Worm (Caenorhabditis elegans) whole organism, L3 larva: ENCODE results near the gene F55A11.6.

Experiments
- R02D3.7 ChIP-seq: fragments of 150-350 bp; optimal IDR thresholded peaks from 2 replicates; lab custom pipeline; 2014; ENCODE audit warnings: missing biosample characterization, missing genetic modification characterization
- aly-2 ChIP-seq: fragments of 150-350 bp; optimal IDR thresholded peaks from 2 replicates; lab custom pipeline; 2014; ENCODE audit warnings: missing biosample characterization, missing genetic modification characterization
- nfya-1 ChIP-seq: sonication (generic microtip); optimal IDR thresholded peaks from 2 replicates; lab custom pipeline; 2017; ENCODE audit warnings: missing genetic modification characterization, mild to moderate bottlenecking, missing compliant biosample characterization, antibody characterized with exemption, moderate library complexity; ENCODE audit not compliant: insufficient read depth
- nhr-76 ChIP-seq: fragments of 150-350 bp; sonication (generic microtip); optimal IDR thresholded peaks from 5 replicates; lab custom pipeline; 2014; ENCODE audit warnings: missing biosample characterization, missing genetic modification characterization
- pqm-1 ChIP-seq: fragments of 150-350 bp; optimal IDR thresholded peaks from 2 replicates; lab custom pipeline; 2017; ENCODE audit warnings: missing biosample characterization, missing genetic modification characterization, inconsistent platforms
- skn-1 ChIP-seq: fragments of 150-350 bp; optimal IDR thresholded peaks from 2 replicates; lab custom pipeline; 2014; ENCODE audit warnings: missing biosample characterization, missing genetic modification characterization
- tbx-2 ChIP-seq: sonication (generic microtip); optimal IDR thresholded peaks from 2 replicates; lab custom pipeline; 2016; ENCODE audit warnings: mild to moderate bottlenecking, missing genetic modification characterization, missing compliant biosample characterization
- ztf-11 ChIP-seq: fragments of 150-350 bp; optimal IDR thresholded peaks from 2 replicates; lab custom pipeline; 2014; ENCODE audit warnings: missing biosample characterization, missing genetic modification characterization

- peak; percentile 46 for TF ChIP-seq tbx-2 (tag; lab: Kevin White, UChicago)
- TF ChIP-seq aly-2 (tag; lab: Kevin White, UChicago): no peak
- TF ChIP-seq R02D3.7 (tag; lab: Kevin White, UChicago): no peak
- no peak for TF ChIP-seq pqm-1 (tag; lab: Kevin White, UChicago)
- no peak for TF ChIP-seq nfya-1
- TF ChIP-seq skn-1 (tag; lab: Kevin White, UChicago): no peak
- no peak for TF ChIP-seq ztf-11 (tag; lab: Kevin White, UChicago)
- TF ChIP-seq nhr-76 (tag; lab: Kevin White, UChicago): peak; percentile 62
These were observed 24.6 kb downstream of the F55A11.6 start for ce11 chrV:11801076-11801849.
